Fruit fly (Drosophila melanogaster) whole organism, embryonic: ENCODE results near the gene Polr3E.

Experiments used
- Bteb2 ChIP-seq: fragments of 200-800 bp; sonication (Bioruptor generic); optimal IDR thresholded peaks from 2 replicates; lab custom pipeline; 2016; ENCODE audit warnings: missing biosample characterization, missing genetic modification characterization
- tin ChIP-seq: fragments of 200-800 bp; sonication (Bioruptor generic); optimal IDR thresholded peaks from 3 replicates; lab custom pipeline; 2016; ENCODE audit warnings: missing biosample characterization, missing genetic modification characterization

DNA sequence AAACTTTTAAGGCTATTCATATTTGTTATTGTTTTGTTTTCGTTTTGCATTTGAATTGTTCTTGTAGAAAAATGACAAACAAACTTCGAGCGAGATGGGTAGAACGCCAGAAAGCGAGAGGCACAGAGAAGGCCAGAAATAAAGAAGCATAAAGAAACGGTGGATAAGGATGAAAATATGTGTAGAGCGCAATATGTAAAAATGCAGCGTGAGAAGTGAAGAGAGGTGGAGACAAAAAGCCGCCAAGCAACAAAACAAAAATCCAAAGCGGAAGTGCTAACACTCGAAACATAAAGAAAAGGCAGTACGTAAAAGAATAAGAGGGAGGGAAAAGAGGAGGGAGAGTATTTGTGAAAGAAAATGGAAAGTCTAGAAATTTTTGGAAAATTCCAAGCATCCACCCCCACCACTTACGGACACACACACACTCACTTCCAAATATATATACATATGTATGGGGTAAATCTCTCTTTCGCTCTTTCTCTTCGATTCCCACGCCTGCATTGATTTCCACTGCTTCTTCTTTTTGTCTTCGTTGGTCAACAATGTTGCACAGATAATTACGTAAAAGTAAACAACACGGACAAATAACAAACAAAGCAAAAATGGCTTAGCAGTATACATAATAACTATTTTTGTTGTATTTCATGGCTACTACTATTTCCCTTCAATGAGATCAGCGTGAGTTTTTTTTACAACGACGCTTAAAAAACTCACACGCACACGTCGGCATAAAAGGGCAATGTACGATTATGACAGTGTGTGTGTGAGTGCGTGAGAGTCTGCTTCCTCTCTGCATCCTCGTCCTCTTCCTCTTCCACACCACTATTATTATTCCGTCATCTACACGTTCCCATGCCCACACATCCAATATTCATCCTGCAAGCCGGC lies 24.0 kb upstream of the Polr3E start:
- TF ChIP-seq tin (GFP tag; lab: Kevin White, UChicago) (no peak), Bteb2 (GFP tag; lab: Kevin White, UChicago) (no peak)
